Worm (Caenorhabditis elegans) whole organism, L4/young adult: ENCODE measurements around the gene fbxb-81.
"Not testable (repeated sequence)": the region's sequence is repeated elsewhere in the genome, so short reads cannot be mapped to it uniquely, and the experiment has no call there.

ENCODE experiments used
- dao-5 ChIP-seq: sonication (generic microtip); optimal IDR thresholded peaks from 2 replicates; lab custom pipeline; 2016; ENCODE audit warnings: missing genotype, missing genetic modification characterization, moderate library complexity, missing compliant biosample characterization
- him-1 ChIP-seq: sonication (generic microtip); optimal IDR thresholded peaks from 2 replicates; lab custom pipeline; 2016; ENCODE audit warnings: missing genotype, missing genetic modification reagents, missing genetic modification characterization, missing compliant biosample characterization

ce11 chrIII:98822-99221, 42.2 kb downstream of the fbxb-81 start, which contains the start of gene C29F9.9:
- not testable (repeated sequence) for TF ChIP-seq dao-5, him-1 (tag; lab: Kevin White, UChicago)
